Fruit fly (Drosophila melanogaster): ENCODE results near the gene CG15577.

DNA sequence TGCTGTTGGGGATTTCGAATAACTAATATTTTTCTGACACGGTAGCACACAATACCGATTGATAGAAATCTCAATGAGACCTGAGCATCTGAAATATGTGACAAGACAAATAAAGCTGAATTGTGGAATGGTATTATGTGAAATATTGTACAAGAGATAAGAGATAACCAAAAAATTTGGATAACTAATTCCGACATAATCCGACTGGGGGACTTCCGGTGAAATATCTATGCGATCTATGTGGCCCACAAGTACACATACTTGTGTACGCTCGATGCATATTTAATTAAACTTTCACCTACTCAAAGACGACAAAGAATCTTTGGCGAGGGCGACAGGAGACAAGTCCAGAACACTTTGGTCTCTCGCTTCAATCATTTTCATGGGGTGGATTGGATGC, 24.1 kb downstream of the CG15577 start, which contains the start of gene CG15576:
- TF ChIP-seq CG6276 (GFP tag; optimal IDR thresholded peaks at IDR 0.05) (no peak), dsx (GFP tag; optimal IDR thresholded peaks at IDR 0.05; ENCODE audit: poor library complexity, severe bottlenecking) (no peak), vri (GFP tag; optimal IDR thresholded peaks at IDR 0.05) (no peak), CG3032 (tag; optimal IDR thresholded peaks at IDR 0.05) (no peak), CG11762 (GFP tag; optimal IDR thresholded peaks at IDR 0.05; ENCODE audit: insufficient read depth) (no peak), CG4318 (GFP tag; optimal IDR thresholded peaks at IDR 0.05) (no peak), Lpt (GFP tag; optimal IDR thresholded peaks at IDR 0.05) (no peak), ss (GFP tag; optimal IDR thresholded peaks at IDR 0.05) (no peak), CG6854 (GFP tag; optimal IDR thresholded peaks at IDR 0.05) (no peak), CG15336 (GFP tag; IDR thresholded peaks at IDR 0.05) (no peak), spab (GFP tag; optimal IDR thresholded peaks at IDR 0.05) (no peak)

Measured in whole organism, prepupa.